Worm (Caenorhabditis elegans): ENCODE results near the gene alh-10.

alh-10 gene

ce11 chrX:7162764-7163163, 19.3 kb upstream of the alh-10 start:
- TF ChIP-seq nhr-90 (tag; optimal IDR thresholded peaks at IDR 0.05) (no peak), chd-7 (tag; optimal IDR thresholded peaks at IDR 0.05) (no peak), rec-8 (tag; optimal IDR thresholded peaks at IDR 0.05) (no peak), nfya-1 (tag; optimal IDR thresholded peaks at IDR 0.05; ENCODE audit: borderline replicate concordance, insufficient read depth) (no peak), gei-17 (GFP tag; optimal IDR thresholded peaks at IDR 0.05) (no peak), cebp-2 (GFP tag; IDR thresholded peaks at IDR 0.05) (no peak), pha-4 (tag; optimal IDR thresholded peaks at IDR 0.05) (no peak), tbp1 (GFP tag; optimal IDR thresholded peaks at IDR 0.05) (no peak), ekl-4 (GFP tag; IDR thresholded peaks at IDR 0.05) (no peak), ztf-28 (GFP tag; IDR thresholded peaks at IDR 0.05) (no peak), lin-35 (GFP tag; optimal IDR thresholded peaks at IDR 0.05) (no peak), unc-130 (GFP tag; optimal IDR thresholded peaks at IDR 0.05) (no peak), nhr-27 (tag; optimal IDR thresholded peaks at IDR 0.05) (no peak), lsy-27 (tag; optimal IDR thresholded peaks at IDR 0.05; ENCODE audit: borderline replicate concordance, insufficient read depth) (no peak), atf-7 (tag; optimal IDR thresholded peaks at IDR 0.05) (no peak), aptf-2 (GFP tag; conservative IDR thresholded peaks at IDR 0.05) (no peak), fkh-3 (tag; optimal IDR thresholded peaks at IDR 0.05) (no peak)

ce11 chrX:7158736-7159135, 15.3 kb upstream of the alh-10 start, which contains the start of gene pgp-10:
pgp-10 (plus strand) TSS chrX:7159036.
- TF ChIP-seq nfya-1 (tag; optimal IDR thresholded peaks at IDR 0.05; ENCODE audit: borderline replicate concordance, insufficient read depth) (no peak), cebp-2 (GFP tag; IDR thresholded peaks at IDR 0.05) (no peak), lsl-1 (GFP tag; optimal IDR thresholded peaks at IDR 0.05) (no peak), ceh-40 (GFP tag; IDR thresholded peaks at IDR 0.05) (no peak), let-526 (GFP tag; IDR thresholded peaks at IDR 0.05) (no peak), lag-1 (GFP tag; IDR thresholded peaks at IDR 0.05) (no peak), lsy-27 (tag; optimal IDR thresholded peaks at IDR 0.05; ENCODE audit: borderline replicate concordance, insufficient read depth) (no peak), ztf-6 (GFP tag; IDR thresholded peaks at IDR 0.05) (no peak), hrde-1 (tag; optimal IDR thresholded peaks at IDR 0.05; ENCODE audit: borderline replicate concordance) (no peak), tbp1 (GFP tag; optimal IDR thresholded peaks at IDR 0.05) (no peak), gei-17 (GFP tag; optimal IDR thresholded peaks at IDR 0.05) (no peak), C06A6.2 (GFP tag; conservative IDR thresholded peaks at IDR 0.05) (no peak), xnd-1 (tag; optimal IDR thresholded peaks at IDR 0.05) (no peak)

- no peak for TF ChIP-seq sptf-2 (GFP tag; optimal IDR thresholded peaks at IDR 0.05)
- TF ChIP-seq nhr-90 (tag; optimal IDR thresholded peaks at IDR 0.05) = no peak
- TF ChIP-seq gei-17 (GFP tag; optimal IDR thresholded peaks at IDR 0.05) = no peak
- no peak for TF ChIP-seq hrde-1 (tag; optimal IDR thresholded peaks at IDR 0.05; ENCODE audit: borderline replicate concordance)
- no peak for TF ChIP-seq akir-1 (GFP tag; optimal IDR thresholded peaks at IDR 0.05)
- TF ChIP-seq rec-8 (tag; optimal IDR thresholded peaks at IDR 0.05) = no peak
Observed at ce11 chrX:7157483-7157882, 14.0 kb upstream of the alh-10 start.

- TF ChIP-seq hmg-1.2 (GFP tag; IDR thresholded peaks at IDR 0.05) (no peak), tlf-1 (GFP tag; optimal IDR thresholded peaks at IDR 0.05) (no peak), die-1 (tag; optimal IDR thresholded peaks at IDR 0.05) (no peak), Y79H2A.3 (GFP tag; conservative IDR thresholded peaks at IDR 0.05) (no peak), egl-18 (GFP tag; IDR thresholded peaks at IDR 0.05) (no peak), zim-3 (tag; optimal IDR thresholded peaks at IDR 0.05) (no peak), Y53F4B.3 (GFP tag; IDR thresholded peaks at IDR 0.05) (no peak), repo-1 (tag; optimal IDR thresholded peaks at IDR 0.05) (no peak), atf-7 (tag; optimal IDR thresholded peaks at IDR 0.05) (no peak), bed-1 (GFP tag; IDR thresholded peaks at IDR 0.05) (no peak), F57C9.4 (tag; optimal IDR thresholded peaks at IDR 0.05) (no peak), ztf-28 (GFP tag; IDR thresholded peaks at IDR 0.05) (no peak), zfh-2 (GFP tag; conservative IDR thresholded peaks at IDR 0.05) (no peak), let-526 (GFP tag; IDR thresholded peaks at IDR 0.05) (no peak)
Observed at ce11 chrX:7155879-7156278, 12.4 kb upstream of the alh-10 start, which contains the start of gene C54D1.7. C54D1.7 (minus strand) TSS chrX:7156035.
